Worm (Caenorhabditis elegans): ENCODE results near the gene ceh-89.

DNA sequence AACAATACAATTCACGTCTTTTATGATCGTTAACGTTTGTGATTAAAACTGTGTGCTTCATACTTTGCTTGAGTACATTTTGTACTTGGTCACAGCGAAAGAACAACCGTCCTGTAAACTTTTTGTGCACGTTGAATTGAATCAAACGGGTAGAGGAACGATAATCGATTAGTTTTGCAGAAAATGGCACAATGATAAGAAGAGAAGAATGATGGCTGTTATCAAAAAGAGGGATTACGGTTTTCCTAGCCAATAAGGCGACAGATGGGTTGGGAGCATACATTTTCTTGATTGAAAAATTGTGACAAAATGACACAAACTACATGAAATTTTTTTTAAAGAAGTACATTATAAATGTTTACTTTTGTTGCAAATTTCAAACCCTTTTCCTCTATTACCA is 52.5 kb downstream of the ceh-89 start:
- TF ChIP-seq nhr-2 (tag; optimal IDR thresholded peaks at IDR 0.05), result no peak
- no peak for TF ChIP-seq blmp-1 (tag; optimal IDR thresholded peaks at IDR 0.05)
- no peak for TF ChIP-seq snpc-4 (tag; optimal IDR thresholded peaks at IDR 0.05)
- no peak for TF ChIP-seq ham-2 (GFP tag; optimal IDR thresholded peaks at IDR 0.05)
- no peak for TF ChIP-seq nhr-12 (tag; optimal IDR thresholded peaks at IDR 0.05)
- TF ChIP-seq elt-3 (tag; optimal IDR thresholded peaks at IDR 0.05), result no peak
- no peak for TF ChIP-seq ztf-11 (tag; optimal IDR thresholded peaks at IDR 0.05)
- no peak for TF ChIP-seq elt-1 (tag; optimal IDR thresholded peaks at IDR 0.05; ENCODE audit: borderline replicate concordance, insufficient read depth)
- TF ChIP-seq M03D4.4 (tag; optimal IDR thresholded peaks at IDR 0.05), result no peak
- TF ChIP-seq drap-1 (GFP tag; optimal IDR thresholded peaks at IDR 0.05), result no peak
- TF ChIP-seq flh-1 (GFP tag; optimal IDR thresholded peaks at IDR 0.05), result no peak
